Fruit fly (Drosophila melanogaster) whole organism, prepupa: ENCODE results near the gene CG6847.

Experiments
- Blimp-1 ChIP-seq: fragments of 200-800 bp; sonication (Bioruptor generic); optimal IDR thresholded peaks from 3 replicates; lab custom pipeline; 2017; ENCODE audit warnings: missing biosample characterization, missing genetic modification characterization, mild to moderate bottlenecking, moderate library complexity, missing genetic modification reagents
- CG10631 ChIP-seq: fragments of 200-800 bp; sonication (Bioruptor generic); optimal IDR thresholded peaks from 2 replicates; lab custom pipeline; 2016; ENCODE audit warnings: missing biosample characterization, missing genetic modification characterization
- CG10669 ChIP-seq: fragments of 200-800 bp; sonication (Bioruptor generic); optimal IDR thresholded peaks from 3 replicates; lab custom pipeline; 2018; ENCODE audit warnings: missing biosample characterization, mild to moderate bottlenecking, missing genetic modification characterization, moderate library complexity
- CG11294 ChIP-seq: fragments of 200-800 bp; sonication (Bioruptor generic); IDR thresholded peaks from 2 replicates; pipeline ENCODE4 v1.3.6; 2022; ENCODE audit warnings: missing biosample characterization, missing genetic modification characterization
- CG15336 ChIP-seq: fragments of 200-800 bp; sonication (Bioruptor generic); IDR thresholded peaks from 2 replicates; pipeline ENCODE4 v1.3.6; 2022; ENCODE audit warnings: missing biosample characterization, missing genetic modification characterization
- CG16779 ChIP-seq: fragments of 200-800 bp; sonication (Bioruptor generic); optimal IDR thresholded peaks from 3 replicates; lab custom pipeline; 2017; ENCODE audit warnings: missing biosample characterization, mild to moderate bottlenecking, missing genetic modification characterization
- CG31627 ChIP-seq: fragments of 200-800 bp; sonication (Bioruptor generic); optimal IDR thresholded peaks from 3 replicates; lab custom pipeline; 2016; ENCODE audit warnings: missing biosample characterization, missing genetic modification characterization
- CG32006 ChIP-seq: fragments of 200-800 bp; sonication (Bioruptor generic); optimal IDR thresholded peaks from 3 replicates; lab custom pipeline; 2017; ENCODE audit warnings: missing biosample characterization, mild to moderate bottlenecking, missing genetic modification characterization
- CG34406 ChIP-seq: fragments of 200-800 bp; sonication (Bioruptor generic); optimal IDR thresholded peaks from 3 replicates; lab custom pipeline; 2016; ENCODE audit warnings: missing biosample characterization, missing genetic modification characterization
- CG3919 ChIP-seq: fragments of 200-800 bp; sonication (Bioruptor generic); optimal IDR thresholded peaks from 3 replicates; lab custom pipeline; 2016; ENCODE audit warnings: missing biosample characterization, missing genetic modification characterization
- CG4318 ChIP-seq: fragments of 200-800 bp; sonication (Bioruptor generic); optimal IDR thresholded peaks from 3 replicates; lab custom pipeline; 2017; ENCODE audit warnings: missing biosample characterization, mild to moderate bottlenecking, missing genetic modification characterization
- CG6276 ChIP-seq: fragments of 200-800 bp; sonication (Bioruptor generic); optimal IDR thresholded peaks from 2 replicates; lab custom pipeline; 2017; ENCODE audit warnings: missing biosample characterization, mild to moderate bottlenecking, missing genetic modification characterization
- CG6792 ChIP-seq: fragments of 200-800 bp; sonication (Bioruptor generic); optimal IDR thresholded peaks from 3 replicates; lab custom pipeline; 2016; ENCODE audit warnings: missing biosample characterization, missing genetic modification characterization
- CG6808 ChIP-seq: fragments of 200-800 bp; sonication (Bioruptor generic); optimal IDR thresholded peaks from 3 replicates; lab custom pipeline; 2017; ENCODE audit warnings: missing biosample characterization, missing genetic modification characterization, mild to moderate bottlenecking, moderate library complexity, missing genetic modification reagents
- CG6854 ChIP-seq: fragments of 200-800 bp; sonication (Bioruptor generic); optimal IDR thresholded peaks from 2 replicates; lab custom pipeline; 2017; ENCODE audit warnings: missing biosample characterization, mild to moderate bottlenecking, missing genetic modification characterization
- CG7368 ChIP-seq: fragments of 200-800 bp; sonication (Bioruptor generic); optimal IDR thresholded peaks from 3 replicates; lab custom pipeline; 2016; ENCODE audit warnings: missing biosample characterization, missing genetic modification characterization
- CG8119 ChIP-seq: fragments of 200-800 bp; sonication (Bioruptor generic); IDR thresholded peaks from 3 replicates; pipeline ENCODE4 v1.3.6; 2022; ENCODE audit warnings: missing biosample characterization, missing genetic modification characterization
- CG8319 ChIP-seq: fragments of 200-800 bp; sonication (Bioruptor generic); optimal IDR thresholded peaks from 3 replicates; lab custom pipeline; 2016; ENCODE audit warnings: missing biosample characterization, missing genetic modification characterization
- CG8632 ChIP-seq: fragments of 200-800 bp; sonication (Bioruptor generic); optimal IDR thresholded peaks from 3 replicates; lab custom pipeline; 2016; ENCODE audit warnings: missing biosample characterization, missing genetic modification characterization
- CG9139 ChIP-seq: fragments of 200-800 bp; sonication (Bioruptor generic); optimal IDR thresholded peaks from 3 replicates; lab custom pipeline; 2017; ENCODE audit warnings: missing biosample characterization, mild to moderate bottlenecking, missing genetic modification characterization
- Eip75B ChIP-seq: fragments of 200-800 bp; sonication (Bioruptor generic); optimal IDR thresholded peaks from 3 replicates; lab custom pipeline; 2016; ENCODE audit warnings: missing biosample characterization, missing genetic modification characterization
- Eip78C ChIP-seq: fragments of 200-800 bp; sonication (Bioruptor generic); peaks from one replicate; lab custom pipeline; 2016; ENCODE audit warnings: missing biosample characterization, missing genetic modification characterization
- Eip93F ChIP-seq: fragments of 200-800 bp; sonication (Bioruptor generic); optimal IDR thresholded peaks from 2 replicates; lab custom pipeline; 2016; ENCODE audit warnings: missing biosample characterization, mild to moderate bottlenecking, missing genetic modification characterization
- Hr38 ChIP-seq: sonication (Bioruptor generic); optimal IDR thresholded peaks from 2 replicates; lab custom pipeline; 2016; ENCODE audit warnings: missing biosample characterization, missing genetic modification characterization
- Hr39 ChIP-seq: fragments of 200-800 bp; sonication (Bioruptor generic); optimal IDR thresholded peaks from 2 replicates; lab custom pipeline; 2016; ENCODE audit warnings: missing biosample characterization, missing genetic modification characterization
- Hr4 ChIP-seq: fragments of 200-800 bp; sonication (Bioruptor generic); optimal IDR thresholded peaks from 3 replicates; lab custom pipeline; 2016; ENCODE audit warnings: missing biosample characterization, missing genetic modification characterization
- Lpt ChIP-seq: fragments of 200-800 bp; sonication (Bioruptor generic); optimal IDR thresholded peaks from 3 replicates; lab custom pipeline; 2016; ENCODE audit warnings: missing biosample characterization, missing genetic modification characterization
- Met ChIP-seq: fragments of 200-800 bp; sonication (Bioruptor generic); optimal IDR thresholded peaks from 3 replicates; lab custom pipeline; 2016; ENCODE audit warnings: missing biosample characterization, missing genetic modification characterization
- OdsH ChIP-seq: fragments of 200-800 bp; sonication (Bioruptor generic); optimal IDR thresholded peaks from 3 replicates; lab custom pipeline; 2016; ENCODE audit warnings: missing biosample characterization, missing genetic modification characterization
- Sox102F ChIP-seq: fragments of 200-800 bp; sonication (Bioruptor generic); optimal IDR thresholded peaks from 2 replicates; lab custom pipeline; 2016; ENCODE audit warnings: missing biosample characterization, mild to moderate bottlenecking, missing genetic modification characterization
- achi ChIP-seq: fragments of 200-800 bp; sonication (Bioruptor generic); optimal IDR thresholded peaks from 3 replicates; lab custom pipeline; 2016; ENCODE audit warnings: missing biosample characterization, missing genetic modification characterization
- acj6 ChIP-seq: fragments of 200-800 bp; sonication (Bioruptor generic); optimal IDR thresholded peaks from 3 replicates; lab custom pipeline; 2016; ENCODE audit warnings: missing biosample characterization, missing genetic modification characterization
- cyc ChIP-seq: fragments of 200-800 bp; sonication (Bioruptor generic); optimal IDR thresholded peaks from 3 replicates; lab custom pipeline; 2016; ENCODE audit warnings: missing biosample characterization, missing genetic modification characterization
- dac ChIP-seq: fragments of 200-800 bp; sonication (Bioruptor generic); optimal IDR thresholded peaks from 2 replicates; lab custom pipeline; 2017; ENCODE audit warnings: missing biosample characterization, mild to moderate bottlenecking, missing genetic modification characterization
- esn ChIP-seq: fragments of 200-800 bp; sonication (Bioruptor generic); optimal IDR thresholded peaks from 2 replicates; lab custom pipeline; 2016; ENCODE audit warnings: missing biosample characterization, mild to moderate bottlenecking, missing genetic modification characterization, moderate library complexity
- fd59A ChIP-seq: fragments of 200-800 bp; sonication (Bioruptor generic); optimal IDR thresholded peaks from 2 replicates; lab custom pipeline; 2017; ENCODE audit warnings: missing biosample characterization, mild to moderate bottlenecking, missing genetic modification characterization, missing genetic modification reagents
- net ChIP-seq: fragments of 200-800 bp; sonication (Bioruptor generic); optimal IDR thresholded peaks from 3 replicates; lab custom pipeline; 2016; ENCODE audit warnings: missing biosample characterization, missing genetic modification characterization
- pdm3 ChIP-seq: fragments of 200-800 bp; sonication (Bioruptor generic); optimal IDR thresholded peaks from 3 replicates; lab custom pipeline; 2016; ENCODE audit warnings: missing biosample characterization, missing genetic modification characterization
- salr ChIP-seq, 2 experiments: fragments of 200-800 bp; sonication (Bioruptor generic); optimal IDR thresholded peaks; 3 replicates each; lab custom pipeline; 2016 to 2018; ENCODE audit warnings: missing biosample characterization in 2 of 2, missing genetic modification characterization in 2 of 2, mild to moderate bottlenecking in 1 of 2
- spab ChIP-seq: fragments of 200-800 bp; sonication (Bioruptor generic); optimal IDR thresholded peaks from 2 replicates; lab custom pipeline; 2017; ENCODE audit warnings: missing biosample characterization, mild to moderate bottlenecking, missing genetic modification characterization, missing genetic modification reagents
- ss ChIP-seq, 2 experiments: fragments of 200-800 bp; sonication (Bioruptor generic); optimal IDR thresholded peaks; 2 replicates in 1 of 2; 3 replicates in 1 of 2; lab custom pipeline; 2017 to 2018; ENCODE audit warnings: mild to moderate bottlenecking in 2 of 2, missing biosample characterization in 2 of 2, missing genetic modification characterization in 2 of 2, moderate library complexity in 1 of 2
- svp ChIP-seq: fragments of 200-800 bp; sonication (Bioruptor generic); peaks from one replicate; lab custom pipeline; 2016; ENCODE audit warnings: missing biosample characterization, missing genetic modification characterization
- vri ChIP-seq: fragments of 200-800 bp; sonication (Bioruptor generic); optimal IDR thresholded peaks from 3 replicates; lab custom pipeline; 2016; ENCODE audit warnings: missing biosample characterization, mild to moderate bottlenecking, missing genetic modification characterization

Gene CG6847

DNA sequence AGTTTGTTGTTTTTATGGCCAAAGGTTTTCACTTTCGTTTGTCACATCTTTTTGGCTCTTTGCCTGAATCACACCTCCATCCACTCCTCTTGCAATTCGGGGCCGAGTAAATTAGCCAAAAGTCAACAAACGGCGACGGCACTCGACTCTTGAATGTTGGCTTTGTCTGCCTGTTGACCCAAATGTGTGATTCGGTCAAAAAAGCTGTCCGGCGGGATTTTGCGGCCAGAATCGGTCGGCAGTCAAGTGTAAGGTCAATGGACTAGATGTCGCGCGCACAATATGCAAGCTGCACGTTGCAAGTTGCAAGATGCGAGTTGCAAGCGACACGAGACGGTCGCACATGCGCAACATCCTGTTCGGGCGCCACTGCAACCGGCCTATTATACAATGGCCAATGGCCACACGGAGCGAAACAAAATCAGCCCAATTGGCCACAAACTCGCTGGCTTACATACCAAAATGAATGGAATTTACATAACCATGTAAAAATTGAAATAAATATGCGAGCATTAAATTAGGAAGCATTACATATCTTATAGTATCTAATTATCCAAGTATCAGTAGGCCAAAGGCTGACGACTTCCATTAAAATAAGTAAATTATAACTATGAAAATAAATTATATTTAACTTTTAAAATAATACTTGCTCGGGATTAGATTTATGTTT lies 6.4 kb downstream of the CG6847 start:
- TF ChIP-seq CG31627 (GFP tag; lab: Kevin White, UChicago) (no peak), fd59A (no peak), pdm3 (GFP tag; lab: Kevin White, UChicago) (peak; percentile 3), Hr39 (GFP tag; lab: Kevin White, UChicago) (no peak), CG11294 (GFP tag; lab: Robert Waterston, UW) (no peak), CG16779 (tag; lab: Kevin White, UChicago) (no peak), svp (GFP tag; lab: Kevin White, UChicago) (peak; percentile 54), vri (GFP tag; lab: Kevin White, UChicago) (no peak), CG8632 (peak; percentile 26), net (GFP tag; lab: Kevin White, UChicago) (peak; percentile 0), acj6 (GFP tag; lab: Kevin White, UChicago) (peak; percentile 24), Eip93F (no peak), achi (peak; percentile 13), Sox102F (GFP tag; lab: Kevin White, UChicago) (no peak), CG8119 (GFP tag; lab: Robert Waterston, UW) (peak; percentile 37; the same call in 2 of the 3 replicates), OdsH (peak; percentile 21), CG8319 (GFP tag; lab: Kevin White, UChicago) (no peak), Eip75B (GFP tag; lab: Kevin White, UChicago) (no peak), CG6792 (GFP tag; lab: Kevin White, UChicago) (peak; percentile 32), salr (GFP tag; optimal IDR thresholded peaks at IDR 0.05; lab: Kevin White, UChicago) (peak in 1 of 2 experiments; percentile 18), Met (GFP tag; lab: Kevin White, UChicago) (no peak), CG9139 (GFP tag; lab: Kevin White, UChicago) (no peak), Lpt (GFP tag; lab: Kevin White, UChicago) (peak; percentile 7), esn (GFP tag; lab: Kevin White, UChicago) (no peak), CG6808 (GFP tag; lab: Kevin White, UChicago) (peak; percentile 6), CG10669 (GFP tag; lab: Kevin White, UChicago) (no peak), dac (GFP tag; lab: Kevin White, UChicago) (peak; percentile 13), cyc (GFP tag; lab: Kevin White, UChicago) (no peak), Hr4 (GFP tag; lab: Kevin White, UChicago) (peak; percentile 11), spab (GFP tag; lab: Kevin White, UChicago) (no peak), CG4318 (GFP tag; lab: Kevin White, UChicago) (no peak), CG34406 (GFP tag; lab: Kevin White, UChicago) (peak; percentile 14), CG6276 (peak; percentile 40), CG7368 (no peak), CG6854 (no peak), Hr38 (GFP tag; lab: Kevin White, UChicago) (no peak), Blimp-1 (GFP tag; lab: Kevin White, UChicago) (peak; percentile 87), ss (GFP tag; optimal IDR thresholded peaks at IDR 0.05; lab: Kevin White, UChicago) (no peak), Eip78C (GFP tag; lab: Kevin White, UChicago) (peak; percentile 62), CG3919 (GFP tag; lab: Kevin White, UChicago) (peak; percentile 36), CG15336 (GFP tag; lab: Robert Waterston, UW) (peak; percentile 47), CG32006 (GFP tag; lab: Kevin White, UChicago) (peak; percentile 68), CG10631 (GFP tag; lab: Kevin White, UChicago) (peak; percentile 6)
